Worm (Caenorhabditis elegans) whole organism, L4 larva: ENCODE data around the gene meg-1.

Source experiments
- F10B5.3 ChIP-seq: sonication (generic microtip); optimal IDR thresholded peaks from 2 replicates; lab custom pipeline; 2016; ENCODE audit warnings: mild to moderate bottlenecking, missing genetic modification characterization, missing compliant biosample characterization
- F37D6.2 ChIP-seq: sonication (generic microtip); optimal IDR thresholded peaks from 2 replicates; lab custom pipeline; 2016; ENCODE audit warnings: mild to moderate bottlenecking, missing genetic modification characterization, missing compliant biosample characterization
- F49E8.2 ChIP-seq: sonication (generic microtip); optimal IDR thresholded peaks from 2 replicates; lab custom pipeline; 2016; ENCODE audit warnings: missing compliant biosample characterization, mild to moderate bottlenecking, missing genetic modification characterization, borderline replicate concordance
- T20F7.1 ChIP-seq: fragments of 200-800 bp; sonication (Bioruptor generic); optimal IDR thresholded peaks from 2 replicates; lab custom pipeline; 2018; ENCODE audit warnings: mild to moderate bottlenecking, missing genetic modification characterization, missing compliant biosample characterization
- T26A8.4 ChIP-seq: fragments of 200-800 bp; sonication (Bioruptor generic); IDR thresholded peaks from 2 replicates; pipeline ENCODE4 v1.3.6; 2022; ENCODE audit warnings: missing genetic modification characterization, missing compliant biosample characterization
- Y48G9A.11 ChIP-seq: fragments of 200-800 bp; sonication (Bioruptor generic); IDR thresholded peaks from 2 replicates; pipeline ENCODE4 v1.3.6; 2022; ENCODE audit warnings: missing genetic modification reagents, missing genetic modification characterization, missing compliant biosample characterization
- aha-1 ChIP-seq: fragments of 150-350 bp; peaks from one replicate; lab custom pipeline; 2014; ENCODE audit warnings: missing biosample characterization, missing genetic modification characterization
- aly-2 ChIP-seq: sonication (generic microtip); optimal IDR thresholded peaks from 2 replicates; lab custom pipeline; 2018; ENCODE audit warnings: missing biosample characterization, missing genetic modification characterization
- attf-4 ChIP-seq: sonication (generic microtip); optimal IDR thresholded peaks from 3 replicates; lab custom pipeline; 2017; ENCODE audit warnings: missing biosample characterization, missing genetic modification characterization
- ceh-20 ChIP-seq: fragments of 200-800 bp; sonication (Bioruptor generic); IDR thresholded peaks from 2 replicates; pipeline ENCODE4 v1.3.6; 2022; ENCODE audit warnings: missing genetic modification reagents, missing genetic modification characterization, missing compliant biosample characterization
- ceh-28 ChIP-seq: fragments of 150-350 bp; optimal IDR thresholded peaks from 2 replicates; lab custom pipeline; 2014; ENCODE audit warnings: missing biosample characterization, missing genetic modification reagents, missing genetic modification characterization
- ceh-44 ChIP-seq: fragments of 200-800 bp; sonication (Bioruptor generic); IDR thresholded peaks from 2 replicates; pipeline ENCODE4 v1.3.6; 2022; ENCODE audit warnings: missing genetic modification reagents, missing genetic modification characterization, missing compliant biosample characterization
- ceh-62 ChIP-seq: sonication (generic microtip); optimal IDR thresholded peaks from 2 replicates; lab custom pipeline; 2017; ENCODE audit warnings: missing biosample characterization, missing genetic modification characterization
- ceh-82 ChIP-seq: sonication (generic microtip); optimal IDR thresholded peaks from 2 replicates; lab custom pipeline; 2017; ENCODE audit warnings: missing biosample characterization, missing genetic modification characterization
- ces-1 ChIP-seq: fragments of 150-350 bp; sonication (generic microtip); optimal IDR thresholded peaks from 4 replicates; lab custom pipeline; 2014; ENCODE audit warnings: missing biosample characterization, missing genetic modification reagents, missing genetic modification characterization
- daf-12 ChIP-seq: fragments of 150-350 bp; optimal IDR thresholded peaks from 2 replicates; lab custom pipeline; 2014; ENCODE audit warnings: missing biosample characterization, missing genetic modification reagents, missing genetic modification characterization
- daf-19 ChIP-seq: fragments of 200-800 bp; sonication (Bioruptor generic); conservative IDR thresholded peaks from 2 replicates; pipeline ENCODE4 v1.3.6; 2022; ENCODE audit warnings: missing genetic modification characterization, missing compliant biosample characterization
- dmd-8 ChIP-seq: fragments of 200-800 bp; sonication (Bioruptor generic); IDR thresholded peaks from 2 replicates; pipeline ENCODE4 v1.3.6; 2022; ENCODE audit warnings: missing genetic modification characterization, missing compliant biosample characterization
- dpl-1 ChIP-seq: fragments of 150-350 bp; optimal IDR thresholded peaks from 2 replicates; lab custom pipeline; 2014; ENCODE audit warnings: missing biosample characterization, missing genetic modification reagents, missing genetic modification characterization
- egl-27 ChIP-seq: sonication (generic microtip); optimal IDR thresholded peaks from 3 replicates; lab custom pipeline; 2017; ENCODE audit warnings: missing biosample characterization, missing genetic modification reagents, missing genetic modification characterization
- egl-43 ChIP-seq: fragments of 200-800 bp; sonication (Bioruptor generic); IDR thresholded peaks from 2 replicates; pipeline ENCODE4 v1.3.6; 2022; ENCODE audit warnings: missing genetic modification reagents, missing genetic modification characterization, missing compliant biosample characterization
- fkh-10 ChIP-seq: fragments of 150-350 bp; optimal IDR thresholded peaks from 2 replicates; lab custom pipeline; 2014; ENCODE audit warnings: missing biosample characterization, missing genetic modification reagents, missing genetic modification characterization
- fos-1 ChIP-seq: fragments of 150-350 bp; optimal IDR thresholded peaks from 2 replicates; lab custom pipeline; 2014; ENCODE audit warnings: missing biosample characterization, missing genetic modification characterization
- hlh-11 ChIP-seq: fragments of 200-800 bp; sonication (Bioruptor generic); optimal IDR thresholded peaks from 2 replicates; lab custom pipeline; 2018; ENCODE audit warnings: mild to moderate bottlenecking, missing genetic modification characterization, missing compliant biosample characterization
- hmg-1.1 ChIP-seq: fragments of 200-800 bp; sonication (Bioruptor generic); IDR thresholded peaks from 2 replicates; pipeline ENCODE4 v1.3.6; 2022; ENCODE audit warnings: missing genetic modification reagents, missing genetic modification characterization, missing compliant biosample characterization
- lim-7 ChIP-seq: fragments of 200-800 bp; sonication (Bioruptor generic); IDR thresholded peaks from 2 replicates; pipeline ENCODE4 v1.3.6; 2022; ENCODE audit warnings: missing genetic modification characterization, missing compliant biosample characterization
- lin-39 ChIP-seq: fragments of 150-350 bp; optimal IDR thresholded peaks from 2 replicates; lab custom pipeline; 2014; ENCODE audit warnings: missing biosample characterization, missing genetic modification reagents, missing genetic modification characterization
- lsy-2 ChIP-seq, 2 experiments: fragments of 150-350 bp in 1 of 2; sonication (generic microtip) in 1 of 2; optimal IDR thresholded peaks; 2 replicates each; lab custom pipeline; 2014 to 2017; ENCODE audit warnings: missing biosample characterization in 2 of 2, missing genetic modification characterization in 2 of 2
- madf-5 ChIP-seq, 2 experiments: fragments of 200-800 bp; sonication (Bioruptor generic); IDR thresholded peaks; 2 replicates each; pipeline ENCODE4 v1.3.6; 2022; ENCODE audit warnings: missing compliant biosample characterization in 2 of 2, missing genetic modification characterization in 2 of 2
- madf-9 ChIP-seq: fragments of 200-800 bp; sonication (Bioruptor generic); conservative IDR thresholded peaks from 2 replicates; pipeline ENCODE4 v1.3.6; 2022; ENCODE audit warnings: missing genetic modification reagents, missing genetic modification characterization, missing compliant biosample characterization
- mdl-1 ChIP-seq, 2 experiments: fragments of 150-350 bp in 1 of 2; sonication (generic microtip) in 1 of 2; optimal IDR thresholded peaks; 2 replicates each; lab custom pipeline; 2014 to 2017; ENCODE audit warnings: missing biosample characterization in 2 of 2, missing genetic modification characterization in 2 of 2
- mxl-3 ChIP-seq: fragments of 200-800 bp; sonication (Bioruptor generic); optimal IDR thresholded peaks from 2 replicates; lab custom pipeline; 2018; ENCODE audit warnings: mild to moderate bottlenecking, missing genetic modification characterization, missing compliant biosample characterization
- nhr-11 ChIP-seq: fragments of 150-350 bp; optimal IDR thresholded peaks from 2 replicates; lab custom pipeline; 2014; ENCODE audit warnings: missing biosample characterization, missing genetic modification characterization
- nhr-28 ChIP-seq: fragments of 150-350 bp; optimal IDR thresholded peaks from 2 replicates; lab custom pipeline; 2014; ENCODE audit warnings: missing biosample characterization, missing genetic modification characterization
- nhr-41 ChIP-seq: fragments of 200-800 bp; sonication (Bioruptor generic); IDR thresholded peaks from 2 replicates; pipeline ENCODE4 v1.3.6; 2022; ENCODE audit warnings: missing genetic modification reagents, missing genetic modification characterization, missing compliant biosample characterization
- nhr-42 ChIP-seq: fragments of 200-800 bp; sonication (Bioruptor generic); IDR thresholded peaks from 2 replicates; pipeline ENCODE4 v1.3.6; 2022; ENCODE audit warnings: missing genetic modification characterization, missing compliant biosample characterization
- nhr-48 ChIP-seq: sonication (generic microtip); optimal IDR thresholded peaks from 2 replicates; lab custom pipeline; 2016; ENCODE audit warnings: mild to moderate bottlenecking, missing genetic modification characterization, missing compliant biosample characterization
- nhr-77 ChIP-seq: fragments of 150-350 bp; optimal IDR thresholded peaks from 2 replicates; lab custom pipeline; 2014; ENCODE audit warnings: missing biosample characterization, missing genetic modification characterization
- pha-4 ChIP-seq, 2 experiments: fragments of 150-350 bp in 1 of 2; fragments of 200-800 bp in 1 of 2; sonication (Bioruptor generic) in 1 of 2; IDR thresholded peaks in 1 of 2; optimal IDR thresholded peaks in 1 of 2; 2 replicates each; pipeline versions ENCODE4 v1.3.6 to Lab custom; 2014 to 2022; ENCODE audit warnings: missing genetic modification characterization in 2 of 2, missing genetic modification reagents in 2 of 2, missing biosample characterization in 1 of 2, missing compliant biosample characterization in 1 of 2
- php-3 ChIP-seq: fragments of 200-800 bp; sonication (Bioruptor generic); IDR thresholded peaks from 2 replicates; pipeline ENCODE4 v1.3.6; 2022; ENCODE audit warnings: missing genetic modification reagents, missing genetic modification characterization, missing compliant biosample characterization
- rbr-2 ChIP-seq: sonication (generic microtip); optimal IDR thresholded peaks from 2 replicates; lab custom pipeline; 2016; ENCODE audit warnings: missing genotype, missing genetic modification characterization, missing compliant biosample characterization
- saeg-2 ChIP-seq: fragments of 200-800 bp; sonication (Bioruptor generic); IDR thresholded peaks from 2 replicates; pipeline ENCODE4 v1.3.6; 2022; ENCODE audit warnings: missing genetic modification reagents, missing genetic modification characterization, missing compliant biosample characterization
- skn-1 ChIP-seq: fragments of 150-350 bp; optimal IDR thresholded peaks from 2 replicates; lab custom pipeline; 2014; ENCODE audit warnings: missing biosample characterization, missing genetic modification characterization
- spr-3 ChIP-seq: fragments of 200-800 bp; sonication (Bioruptor generic); optimal IDR thresholded peaks from 2 replicates; lab custom pipeline; 2018; ENCODE audit warnings: mild to moderate bottlenecking, missing genetic modification characterization, missing compliant biosample characterization
- unc-130 ChIP-seq: sonication (generic microtip); optimal IDR thresholded peaks from 2 replicates; lab custom pipeline; 2016; ENCODE audit warnings: missing genetic modification reagents, missing genetic modification characterization, missing compliant biosample characterization
- unc-39 ChIP-seq: sonication (generic microtip); optimal IDR thresholded peaks from 2 replicates; lab custom pipeline; 2017; ENCODE audit warnings: missing biosample characterization, missing genetic modification characterization
- zfp-2 ChIP-seq: sonication (generic microtip); optimal IDR thresholded peaks from 2 replicates; lab custom pipeline; 2016; ENCODE audit warnings: mild to moderate bottlenecking, missing genetic modification characterization, missing compliant biosample characterization
- zip-11 ChIP-seq: fragments of 200-800 bp; sonication (Bioruptor generic); IDR thresholded peaks from 2 replicates; pipeline ENCODE4 v1.3.6; 2022; ENCODE audit warnings: missing genetic modification characterization, missing compliant biosample characterization
- zip-2 ChIP-seq: fragments of 150-350 bp; optimal IDR thresholded peaks from 2 replicates; lab custom pipeline; 2014; ENCODE audit warnings: missing biosample characterization, missing genetic modification characterization

meg-1 gene

DNA sequence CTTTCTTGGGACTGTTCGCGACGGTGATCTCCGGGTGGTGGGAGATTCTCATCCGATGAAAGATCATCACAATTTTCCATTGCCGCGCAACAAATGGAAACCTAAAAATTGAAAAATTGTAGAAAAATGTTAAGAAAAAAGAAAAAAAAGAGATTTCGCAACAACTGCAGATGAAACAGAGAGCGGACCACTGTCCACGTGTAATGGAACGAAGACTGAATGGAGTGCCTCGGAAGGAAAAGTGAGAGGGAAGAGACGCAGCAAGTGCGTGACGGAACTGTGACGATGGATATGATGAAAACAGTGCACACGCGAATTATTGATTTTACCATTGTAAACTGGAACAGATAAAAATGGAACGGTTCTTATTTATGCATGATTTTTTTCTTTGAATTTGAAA is 3.4 kb downstream of the meg-1 start, which contains the start of gene meg-2:
Gene meg-2, minus strand, starts transcription at position 101 of the 400 bp plus-strand sequence.
- TF ChIP-seq Y48G9A.11 = no peak
- TF ChIP-seq ceh-20 (GFP tag; lab: Robert Waterston, UW) = no peak
- TF ChIP-seq daf-12 (tag; lab: Kevin White, UChicago) = no peak
- TF ChIP-seq hlh-11 (tag; lab: Kevin White, UChicago) = no peak
- TF ChIP-seq nhr-77 (tag; lab: Kevin White, UChicago) = no peak
- TF ChIP-seq nhr-41 (GFP tag; lab: Robert Waterston, UW) = no peak
- TF ChIP-seq lsy-2 (tag; optimal IDR thresholded peaks at IDR 0.05; lab: Kevin White, UChicago) = no peak
- TF ChIP-seq F37D6.2 = no peak
- no peak for TF ChIP-seq ceh-44 (GFP tag; lab: Robert Waterston, UW)
- TF ChIP-seq fos-1 (tag; lab: Kevin White, UChicago) = no peak
- TF ChIP-seq zip-2 (tag; lab: Kevin White, UChicago) = no peak
- no peak for TF ChIP-seq unc-130 (GFP tag; lab: Kevin White, UChicago)
- TF ChIP-seq php-3 (GFP tag; lab: Robert Waterston, UW) = no peak
- TF ChIP-seq pha-4 (GFP tag; IDR thresholded peaks at IDR 0.05; lab: Robert Waterston, UW) = no peak
- TF ChIP-seq pha-4 (tag; optimal IDR thresholded peaks at IDR 0.05; lab: Kevin White, UChicago) = no peak
- TF ChIP-seq daf-19 = no peak
- TF ChIP-seq attf-4 = no peak
- TF ChIP-seq, all 104 proteins: peak for 0

DNA sequence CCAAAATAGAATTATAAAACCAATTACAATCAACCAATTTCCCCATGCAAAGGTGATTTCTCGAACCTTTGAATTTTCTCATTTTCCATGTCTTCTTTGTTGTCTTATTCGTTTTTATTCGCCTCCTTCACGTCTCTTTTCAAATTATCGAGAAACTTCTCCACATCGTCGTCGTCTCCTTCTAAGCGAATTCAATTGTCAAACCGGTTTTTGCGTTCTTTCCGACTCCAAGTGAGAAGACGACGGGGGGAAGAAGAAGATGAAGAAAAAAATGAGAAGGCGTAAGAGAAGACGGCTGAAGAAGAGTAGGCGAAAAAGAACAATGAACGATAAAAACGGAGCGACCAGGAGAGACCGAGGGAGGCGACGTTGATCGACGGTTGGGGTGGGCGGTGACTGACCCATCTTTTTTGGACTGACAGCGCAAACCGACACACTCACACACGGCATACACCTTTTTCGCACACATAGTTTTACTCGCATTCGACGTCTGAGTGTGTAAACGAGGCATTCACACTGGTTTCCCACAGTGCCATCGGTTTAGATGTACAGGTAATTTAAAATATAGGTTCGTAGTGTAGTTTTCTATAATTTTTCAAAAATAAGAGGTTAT is 9.0 kb downstream of the meg-1 start:
- TF ChIP-seq skn-1 (tag; lab: Kevin White, UChicago) (no peak), ceh-20 (GFP tag; lab: Robert Waterston, UW) (no peak), dpl-1 (GFP tag; lab: Kevin White, UChicago) (peak; percentile 29), ceh-44 (GFP tag; lab: Robert Waterston, UW) (no peak), daf-19 (no peak), zip-11 (no peak), nhr-42 (GFP tag; lab: Robert Waterston, UW) (no peak), aly-2 (tag; lab: Kevin White, UChicago) (no peak), rbr-2 (tag; lab: Kevin White, UChicago) (peak; percentile 57), spr-3 (no peak), T20F7.1 (GFP tag; lab: Kevin White, UChicago) (no peak), hmg-1.1 (GFP tag; lab: Robert Waterston, UW) (0 out of 2 replicates have a peak, but pooled peaks have one; percentile 34), nhr-48 (peak; percentile 26), fkh-10 (GFP tag; lab: Kevin White, UChicago) (peak; percentile 32), nhr-11 (tag; lab: Kevin White, UChicago) (no peak), ceh-82 (no peak), saeg-2 (GFP tag; lab: Robert Waterston, UW) (no peak), lim-7 (GFP tag; lab: Robert Waterston, UW) (no peak), F10B5.3 (no peak), mdl-1 (tag; optimal IDR thresholded peaks at IDR 0.05; lab: Kevin White, UChicago) (peak in 1 of 2 experiments; percentile 25), egl-27 (tag; lab: Kevin White, UChicago) (no peak), lin-39 (tag; lab: Kevin White, UChicago) (no peak), mxl-3 (GFP tag; lab: Kevin White, UChicago) (peak; percentile 57), madf-9 (GFP tag; lab: Robert Waterston, UW) (no peak), ceh-62 (tag; lab: Kevin White, UChicago) (no peak), nhr-28 (peak; percentile 68), dmd-8 (GFP tag; lab: Robert Waterston, UW) (no peak), unc-39 (tag; lab: Kevin White, UChicago) (no peak), ces-1 (peak; percentile 11), aha-1 (peak; percentile 90), zfp-2 (no peak), attf-4 (no peak), madf-5 (GFP tag; IDR thresholded peaks at IDR 0.05; lab: Robert Waterston, UW) (no peak), lsy-2 (tag; optimal IDR thresholded peaks at IDR 0.05; lab: Kevin White, UChicago) (peak in 1 of 2 experiments; percentile 46), T26A8.4 (GFP tag; lab: Robert Waterston, UW) (peak; percentile 51; the same call in 1 of the 2 replicates), ceh-28 (tag; lab: Kevin White, UChicago) (no peak), F49E8.2 (tag; lab: Kevin White, UChicago) (no peak), egl-43 (no peak), zip-2 (tag; lab: Kevin White, UChicago) (no peak), pha-4 (GFP tag; IDR thresholded peaks at IDR 0.05; lab: Robert Waterston, UW) (no peak), pha-4 (tag; optimal IDR thresholded peaks at IDR 0.05; lab: Kevin White, UChicago) (no peak)
